Fruit fly (Drosophila melanogaster) whole organism, embryonic: ENCODE measurements around the gene AIMP2.

Source experiments
- Aef1 ChIP-seq: fragments of 200-800 bp; sonication (Bioruptor generic); IDR thresholded peaks from 3 replicates; pipeline ENCODE4 v1.3.6; 2022; ENCODE audit warnings: missing biosample characterization, missing genetic modification characterization
- Asciz ChIP-seq: fragments of 200-800 bp; sonication (Bioruptor generic); optimal IDR thresholded peaks from 2 replicates; lab custom pipeline; 2017; ENCODE audit warnings: missing biosample characterization, mild to moderate bottlenecking, missing genetic modification characterization, missing genetic modification reagents
- Awh ChIP-seq: fragments of 200-800 bp; sonication (Bioruptor generic); IDR thresholded peaks from 2 replicates; pipeline ENCODE4, ENCODE4 v1.3.6; 2022; ENCODE audit warnings: missing biosample characterization, missing genetic modification characterization
- CG10274 ChIP-seq: fragments of 200-800 bp; sonication (Bioruptor generic); optimal IDR thresholded peaks from 3 replicates; lab custom pipeline; 2017; ENCODE audit warnings: missing biosample characterization, mild to moderate bottlenecking, missing genetic modification characterization
- CG10366 ChIP-seq: fragments of 200-800 bp; sonication (Bioruptor generic); IDR thresholded peaks from 2 replicates; pipeline ENCODE4 v1.3.6; 2022; ENCODE audit warnings: missing biosample characterization, missing genetic modification characterization
- CG12071 ChIP-seq: fragments of 200-800 bp; sonication (Bioruptor generic); optimal IDR thresholded peaks from 3 replicates; lab custom pipeline; 2018; ENCODE audit warnings: missing biosample characterization, mild to moderate bottlenecking, missing genetic modification characterization
- CG12236 ChIP-seq: fragments of 200-800 bp; sonication (Bioruptor generic); optimal IDR thresholded peaks from 2 replicates; lab custom pipeline; 2016; ENCODE audit warnings: missing biosample characterization, missing genetic modification characterization
- CG13123 ChIP-seq: fragments of 200-800 bp; sonication (Bioruptor generic); optimal IDR thresholded peaks from 2 replicates; lab custom pipeline; 2016; ENCODE audit warnings: missing biosample characterization, missing genetic modification characterization
- CG13296 ChIP-seq: fragments of 200-800 bp; sonication (Bioruptor generic); optimal IDR thresholded peaks from 3 replicates; lab custom pipeline; 2018; ENCODE audit warnings: missing biosample characterization, mild to moderate bottlenecking, missing genetic modification characterization
- CG13624 ChIP-seq: fragments of 200-800 bp; sonication (Bioruptor generic); optimal IDR thresholded peaks from 2 replicates; lab custom pipeline; 2016; ENCODE audit warnings: missing biosample characterization, missing genetic modification characterization
- CG15269 ChIP-seq: fragments of 200-800 bp; sonication (Bioruptor generic); optimal IDR thresholded peaks from 2 replicates; lab custom pipeline; 2018; ENCODE audit warnings: missing biosample characterization, mild to moderate bottlenecking, missing genetic modification characterization, moderate library complexity
- CG15601 ChIP-seq: fragments of 200-800 bp; sonication (Bioruptor generic); optimal IDR thresholded peaks from 3 replicates; lab custom pipeline; 2019; ENCODE audit warnings: missing biosample characterization, mild to moderate bottlenecking, missing genetic modification characterization, moderate library complexity
- CG1603 ChIP-seq: fragments of 200-800 bp; sonication (Bioruptor generic); optimal IDR thresholded peaks from 2 replicates; lab custom pipeline; 2019; ENCODE audit warnings: missing biosample characterization, mild to moderate bottlenecking, missing genetic modification characterization, moderate library complexity
- CG1832 ChIP-seq: fragments of 200-800 bp; sonication (Bioruptor generic); optimal IDR thresholded peaks from 2 replicates; lab custom pipeline; 2017; ENCODE audit warnings: missing biosample characterization, mild to moderate bottlenecking, missing genetic modification characterization, inconsistent platforms
- CG18599 ChIP-seq: fragments of 200-800 bp; sonication (Bioruptor generic); optimal IDR thresholded peaks from 3 replicates; lab custom pipeline; 2017; ENCODE audit warnings: missing biosample characterization, missing genetic modification characterization, mild to moderate bottlenecking, moderate library complexity, missing genetic modification reagents
- CG18619 ChIP-seq: fragments of 200-800 bp; sonication (Bioruptor generic); optimal IDR thresholded peaks from 3 replicates; lab custom pipeline; 2017; ENCODE audit warnings: missing biosample characterization, mild to moderate bottlenecking, missing genetic modification characterization
- CG2712 ChIP-seq: fragments of 200-800 bp; optimal IDR thresholded peaks from 3 replicates; lab custom pipeline; 2019; ENCODE audit warnings: missing biosample characterization, mild to moderate bottlenecking, missing genetic modification characterization, moderate library complexity
- CG31224 ChIP-seq: fragments of 200-800 bp; sonication (Bioruptor generic); IDR thresholded peaks from 2 replicates; pipeline ENCODE4 v1.3.6; 2022; ENCODE audit warnings: missing biosample characterization, missing genetic modification characterization
- CG3847 ChIP-seq: fragments of 200-800 bp; sonication (Bioruptor generic); IDR thresholded peaks from 2 replicates; pipeline ENCODE4 v1.3.6; 2022; ENCODE audit warnings: missing biosample characterization, missing genetic modification characterization
- CG6272 ChIP-seq: fragments of 200-800 bp; sonication (Bioruptor generic); IDR thresholded peaks from 2 replicates; pipeline ENCODE4 v1.3.6; 2022; ENCODE audit warnings: missing biosample characterization, missing genetic modification characterization
- CG6765 ChIP-seq: fragments of 200-800 bp; sonication (Bioruptor generic); optimal IDR thresholded peaks from 3 replicates; lab custom pipeline; 2017; ENCODE audit warnings: missing biosample characterization, mild to moderate bottlenecking, missing genetic modification characterization
- CG6813 ChIP-seq: fragments of 200-800 bp; sonication (Bioruptor generic); optimal IDR thresholded peaks from 2 replicates; lab custom pipeline; 2017; ENCODE audit warnings: missing biosample characterization, missing genetic modification characterization, mild to moderate bottlenecking, moderate library complexity, missing genetic modification reagents
- CG8089 ChIP-seq: fragments of 200-800 bp; sonication (Bioruptor generic); optimal IDR thresholded peaks from 3 replicates; lab custom pipeline; 2016; ENCODE audit warnings: missing biosample characterization, missing genetic modification characterization
- CG9609 ChIP-seq: fragments of 200-800 bp; sonication (Bioruptor generic); optimal IDR thresholded peaks from 3 replicates; lab custom pipeline; 2016; ENCODE audit warnings: missing biosample characterization, missing genetic modification characterization
- CoRest ChIP-seq: fragments of 200-800 bp; sonication (Bioruptor generic); optimal IDR thresholded peaks from 3 replicates; lab custom pipeline; 2018; ENCODE audit warnings: missing biosample characterization, mild to moderate bottlenecking, missing genetic modification characterization, moderate library complexity
- D19B ChIP-seq: fragments of 200-800 bp; sonication (Bioruptor generic); optimal IDR thresholded peaks from 2 replicates; lab custom pipeline; 2017; ENCODE audit warnings: missing biosample characterization, mild to moderate bottlenecking, missing genetic modification characterization
- Dip3 ChIP-seq: fragments of 200-800 bp; sonication (Bioruptor generic); optimal IDR thresholded peaks from 3 replicates; lab custom pipeline; 2016; ENCODE audit warnings: missing biosample characterization, missing genetic modification characterization
- Eip74EF ChIP-seq, 2 experiments: fragments of 200-800 bp in 1 of 2; fragments of >200 bp in 1 of 2; sonication (Bioruptor generic) in 1 of 2; optimal IDR thresholded peaks; 2 replicates each; lab custom pipeline; 2017 to 2019; ENCODE audit warnings: missing biosample characterization in 2 of 2, missing genetic modification characterization in 2 of 2, mild to moderate bottlenecking in 1 of 2, moderate library complexity in 1 of 2
- Elba2 ChIP-seq: fragments of 200-800 bp; sonication (Bioruptor generic); optimal IDR thresholded peaks from 3 replicates; lab custom pipeline; 2016; ENCODE audit warnings: missing biosample characterization, missing genetic modification characterization
- Ets65A ChIP-seq: fragments of 200-800 bp; sonication (Bioruptor generic); peaks from one replicate; lab custom pipeline; 2016; ENCODE audit warnings: missing biosample characterization, missing genetic modification characterization
- HLH3B ChIP-seq: fragments of 200-800 bp; sonication (Bioruptor generic); IDR thresholded peaks from 2 replicates; pipeline ENCODE4 v1.3.6; 2022; ENCODE audit warnings: missing biosample characterization, missing genetic modification characterization
- Hey ChIP-seq: fragments of 200-800 bp; sonication (Bioruptor generic); optimal IDR thresholded peaks from 3 replicates; lab custom pipeline; 2018; ENCODE audit warnings: missing biosample characterization, mild to moderate bottlenecking, missing genetic modification characterization
- MBD-R2 ChIP-seq: fragments of 200-800 bp; sonication (Bioruptor generic); IDR thresholded peaks from 2 replicates; pipeline ENCODE4 v1.3.6; 2022; ENCODE audit warnings: missing biosample characterization, missing genetic modification characterization
- Meics ChIP-seq: fragments of 200-800 bp; sonication (Bioruptor generic); optimal IDR thresholded peaks from 2 replicates; lab custom pipeline; 2017; ENCODE audit warnings: missing biosample characterization, mild to moderate bottlenecking, missing genetic modification characterization
- Oaz ChIP-seq: fragments of 200-800 bp; sonication (Bioruptor generic); IDR thresholded peaks from 2 replicates; pipeline ENCODE4 v1.3.6; 2022; ENCODE audit warnings: missing biosample characterization, missing genetic modification characterization
- Rx ChIP-seq: fragments of 200-800 bp; sonication (Bioruptor generic); IDR thresholded peaks from 2 replicates; pipeline ENCODE4 v1.3.6; 2022; ENCODE audit warnings: missing biosample characterization, missing genetic modification characterization
- Xbp1 ChIP-seq: fragments of 200-800 bp; sonication (Bioruptor generic); optimal IDR thresholded peaks from 3 replicates; lab custom pipeline; 2016; ENCODE audit warnings: missing biosample characterization, mild to moderate bottlenecking, missing genetic modification characterization
- abd-A ChIP-seq: fragments of 200-800 bp; sonication (Bioruptor generic); optimal IDR thresholded peaks from 3 replicates; lab custom pipeline; 2019; ENCODE audit warnings: missing biosample characterization, mild to moderate bottlenecking, missing genetic modification characterization, moderate library complexity
- crol ChIP-seq: fragments of 200-800 bp; sonication (Bioruptor generic); IDR thresholded peaks from 2 replicates; pipeline ENCODE4 v1.3.6; 2022; ENCODE audit warnings: missing biosample characterization, missing genetic modification characterization
- da ChIP-seq: fragments of 200-800 bp; sonication (Bioruptor generic); optimal IDR thresholded peaks from 2 replicates; lab custom pipeline; 2016; ENCODE audit warnings: missing biosample characterization, missing genetic modification characterization
- dm ChIP-seq: fragments of 200-800 bp; sonication (Bioruptor generic); optimal IDR thresholded peaks from 3 replicates; lab custom pipeline; 2016; ENCODE audit warnings: missing biosample characterization, missing genetic modification characterization
- dmrt11E ChIP-seq: fragments of 200-800 bp; sonication (Bioruptor generic); optimal IDR thresholded peaks from 3 replicates; lab custom pipeline; 2018; ENCODE audit warnings: missing biosample characterization, mild to moderate bottlenecking, missing genetic modification characterization, moderate library complexity
- en ChIP-seq: fragments of 200-800 bp; sonication (Bioruptor generic); optimal IDR thresholded peaks from 2 replicates; lab custom pipeline; 2016; ENCODE audit warnings: missing biosample characterization, missing genetic modification characterization
- fd102C ChIP-seq: fragments of 200-800 bp; sonication (Bioruptor generic); optimal IDR thresholded peaks from 2 replicates; lab custom pipeline; 2018; ENCODE audit warnings: missing biosample characterization, mild to moderate bottlenecking, missing genetic modification characterization, moderate library complexity
- gce ChIP-seq: fragments of 200-800 bp; sonication (Bioruptor generic); IDR thresholded peaks from 3 replicates; pipeline ENCODE4 v1.3.6; 2022; ENCODE audit warnings: missing biosample characterization, missing genetic modification characterization
- her ChIP-seq: fragments of 200-800 bp; sonication (Bioruptor generic); optimal IDR thresholded peaks from 2 replicates; lab custom pipeline; 2016; ENCODE audit warnings: missing biosample characterization, missing genetic modification characterization
- lbe ChIP-seq: fragments of 200-800 bp; sonication (Bioruptor generic); optimal IDR thresholded peaks from 2 replicates; lab custom pipeline; 2016; ENCODE audit warnings: missing biosample characterization, mild to moderate bottlenecking, missing genetic modification characterization
- mam ChIP-seq: fragments of 200-800 bp; sonication (Bioruptor generic); optimal IDR thresholded peaks from 3 replicates; lab custom pipeline; 2016; ENCODE audit warnings: missing biosample characterization, missing genetic modification characterization
- pnt ChIP-seq: fragments of 200-800 bp; sonication (Bioruptor generic); optimal IDR thresholded peaks from 3 replicates; lab custom pipeline; 2016; ENCODE audit warnings: missing biosample characterization, missing genetic modification characterization
- shn ChIP-seq: fragments of 200-800 bp; sonication (Bioruptor generic); optimal IDR thresholded peaks from 3 replicates; lab custom pipeline; 2016; ENCODE audit warnings: missing biosample characterization, missing genetic modification characterization
- unpg ChIP-seq: fragments of 200-800 bp; sonication (Bioruptor generic); optimal IDR thresholded peaks from 3 replicates; lab custom pipeline; 2018; ENCODE audit warnings: missing biosample characterization, mild to moderate bottlenecking, missing genetic modification characterization, moderate library complexity
- wdn ChIP-seq: fragments of 200-800 bp; sonication (Bioruptor generic); IDR thresholded peaks from 2 replicates; pipeline ENCODE4 v1.3.6; 2022; ENCODE audit warnings: missing biosample characterization, missing genetic modification characterization

AIMP2 gene

DNA sequence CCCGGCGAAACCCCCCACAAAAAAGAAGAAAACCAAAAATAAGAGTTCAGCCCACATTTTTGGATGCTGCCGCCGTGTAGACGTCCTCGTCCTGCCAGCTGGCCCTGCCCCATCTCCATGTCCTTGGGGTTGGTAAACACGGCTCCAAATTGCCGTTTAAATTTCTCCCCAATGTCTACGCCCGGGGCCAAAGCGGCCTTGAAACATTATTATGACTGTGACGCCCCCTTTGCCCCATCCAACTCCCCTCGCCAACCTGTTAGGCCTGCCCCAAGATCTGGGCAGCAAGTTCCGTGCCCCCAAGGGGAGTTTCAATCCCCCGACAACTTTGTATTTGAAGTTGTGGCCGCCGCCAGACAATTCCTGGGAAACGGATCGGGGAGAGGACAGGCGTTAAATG is 33.5 kb downstream of the AIMP2 start (continued):
- peak; percentile 18 for TF ChIP-seq CG1832 (GFP tag; lab: Kevin White, UChicago)
- 0 out of 2 replicates have a peak, but pooled peaks have one; percentile 5 for TF ChIP-seq CG6272 (GFP tag; lab: Robert Waterston, UW)
- no peak for TF ChIP-seq mam (GFP tag; lab: Kevin White, UChicago)
- no peak for TF ChIP-seq CG8089 (GFP tag; lab: Kevin White, UChicago)
- TF ChIP-seq CG10274 (GFP tag; lab: Kevin White, UChicago), result no peak
- peak; percentile 80 for TF ChIP-seq Ets65A (GFP tag; lab: Kevin White, UChicago)
- TF ChIP-seq CG2712 (tag; lab: Kevin White, UChicago), result no peak
- TF ChIP-seq Elba2 (GFP tag; lab: Kevin White, UChicago), result no peak
- no peak for TF ChIP-seq fd102C (GFP tag; lab: Kevin White, UChicago)
- TF ChIP-seq Aef1, result no peak
- TF ChIP-seq unpg (GFP tag; lab: Kevin White, UChicago), result no peak
- 0 out of 2 replicates have a peak, but pooled peaks have one; percentile 8 for TF ChIP-seq wdn (GFP tag; lab: Robert Waterston, UW)
- TF ChIP-seq lbe (GFP tag; lab: Kevin White, UChicago), result no peak
- TF ChIP-seq Hey (tag; lab: Kevin White, UChicago), result no peak
- TF ChIP-seq Dip3 (GFP tag; lab: Kevin White, UChicago), result no peak
- no peak for TF ChIP-seq da (GFP tag; lab: Kevin White, UChicago)
- TF ChIP-seq CG18619 (GFP tag; lab: Kevin White, UChicago), result no peak
- TF ChIP-seq CG10366 (GFP tag; lab: Robert Waterston, UW), result no peak
- TF ChIP-seq shn (GFP tag; lab: Kevin White, UChicago), result no peak
- TF ChIP-seq MBD-R2, result 0 out of 2 replicates have a peak, but pooled peaks have one; percentile 11
- TF ChIP-seq Oaz (GFP tag; lab: Robert Waterston, UW), result no peak
- no peak for TF ChIP-seq D19B
- no peak for TF ChIP-seq dm (GFP tag; lab: Kevin White, UChicago)
- no peak for TF ChIP-seq CG31224 (GFP tag; lab: Robert Waterston, UW)
- no peak for TF ChIP-seq dmrt11E (tag; lab: Kevin White, UChicago)
- no peak for TF ChIP-seq her (GFP tag; lab: Kevin White, UChicago)
- no peak for TF ChIP-seq en
- TF ChIP-seq Asciz (GFP tag; lab: Kevin White, UChicago), result no peak
- TF ChIP-seq CG12236 (GFP tag; lab: Kevin White, UChicago), result no peak
- TF ChIP-seq gce (GFP tag; lab: Robert Waterston, UW), result no peak
- TF ChIP-seq HLH3B (GFP tag; lab: Robert Waterston, UW), result no peak
- no peak for TF ChIP-seq CG15269 (tag; lab: Kevin White, UChicago)
- TF ChIP-seq pnt (GFP tag; lab: Kevin White, UChicago), result no peak
- no peak for TF ChIP-seq Eip74EF (GFP tag; optimal IDR thresholded peaks at IDR 0.05; lab: Kevin White, UChicago)
- no peak for TF ChIP-seq CG13624 (GFP tag; lab: Kevin White, UChicago)
- no peak for TF ChIP-seq CG9609
- peak; percentile 10 for TF ChIP-seq CG12071 (GFP tag; lab: Kevin White, UChicago)
- no peak for TF ChIP-seq Meics (GFP tag; lab: Kevin White, UChicago)
- no peak for TF ChIP-seq CG13123 (GFP tag; lab: Kevin White, UChicago)
- TF ChIP-seq CG3847, result no peak; the same call in 1 of the 2 replicates
- no peak for TF ChIP-seq CG1603
- TF ChIP-seq crol (GFP tag; lab: Robert Waterston, UW), result peak; percentile 67
- TF ChIP-seq abd-A (tag; lab: Kevin White, UChicago), result peak; percentile 98
- no peak for TF ChIP-seq CG15601
- no peak for TF ChIP-seq Xbp1 (GFP tag; lab: Kevin White, UChicago)
- no peak for TF ChIP-seq CG13296
- no peak for TF ChIP-seq CoRest (tag; lab: Kevin White, UChicago)
- no peak for TF ChIP-seq CG6813 (GFP tag; lab: Kevin White, UChicago)
- peak; percentile 30 for TF ChIP-seq CG18599
- no peak for TF ChIP-seq Rx (GFP tag; lab: Robert Waterston, UW)
- no peak for TF ChIP-seq CG6765
- TF ChIP-seq Awh (GFP tag; lab: Robert Waterston, UW), result no peak
